Fruit fly (Drosophila melanogaster) whole organism, embryonic: ENCODE results near the gene CG14352.

Source experiments
- Atf3 ChIP-seq: fragments of 200-800 bp; sonication (Bioruptor generic); optimal IDR thresholded peaks from 3 replicates; lab custom pipeline; 2016; ENCODE audit warnings: missing biosample characterization, missing genetic modification characterization
- Atf6 ChIP-seq: fragments of 200-800 bp; sonication (Bioruptor generic); IDR thresholded peaks from 2 replicates; pipeline ENCODE4 v1.3.6; 2022; ENCODE audit warnings: missing biosample characterization, missing genetic modification characterization
- B-H1 ChIP-seq: fragments of 200-800 bp; sonication (Bioruptor generic); IDR thresholded peaks from 3 replicates; pipeline ENCODE4 v1.3.6; 2022; ENCODE audit warnings: missing biosample characterization, missing genetic modification characterization
- BEAF-32 ChIP-seq: fragments of 200-800 bp; sonication (Bioruptor generic); optimal IDR thresholded peaks from 3 replicates; lab custom pipeline; 2017; ENCODE audit warnings: missing biosample characterization, missing genetic modification characterization, mild to moderate bottlenecking, moderate library complexity, missing genetic modification reagents
- Bgb ChIP-seq: fragments of 200-800 bp; sonication (Bioruptor generic); IDR thresholded peaks from 2 replicates; pipeline ENCODE4 v1.3.6; 2022; ENCODE audit warnings: missing biosample characterization, missing genetic modification characterization; ENCODE audit not compliant: partially characterized antibody
- CG10431 ChIP-seq: fragments of 200-800 bp; sonication (Bioruptor generic); optimal IDR thresholded peaks from 3 replicates; lab custom pipeline; 2018; ENCODE audit warnings: missing biosample characterization, mild to moderate bottlenecking, missing genetic modification characterization
- CG10654 ChIP-seq: fragments of 200-800 bp; sonication (Bioruptor generic); optimal IDR thresholded peaks from 2 replicates; lab custom pipeline; 2016; ENCODE audit warnings: missing biosample characterization, missing genetic modification characterization
- CG11456 ChIP-seq: fragments of 200-800 bp; sonication (Bioruptor generic); IDR thresholded peaks from 3 replicates; pipeline ENCODE4 v1.3.6; 2022; ENCODE audit warnings: missing biosample characterization, missing genetic modification characterization
- CG12769 ChIP-seq: fragments of 200-800 bp; sonication (Bioruptor generic); optimal IDR thresholded peaks from 2 replicates; lab custom pipeline; 2019; ENCODE audit warnings: missing biosample characterization, mild to moderate bottlenecking, missing genetic modification characterization, moderate library complexity
- CG13296 ChIP-seq: fragments of 200-800 bp; sonication (Bioruptor generic); optimal IDR thresholded peaks from 3 replicates; lab custom pipeline; 2018; ENCODE audit warnings: missing biosample characterization, mild to moderate bottlenecking, missing genetic modification characterization
- CG13424 ChIP-seq: fragments of 200-800 bp; sonication (Bioruptor generic); optimal IDR thresholded peaks from 2 replicates; lab custom pipeline; 2019; ENCODE audit warnings: missing biosample characterization, mild to moderate bottlenecking, missing genetic modification characterization, moderate library complexity
- CG1602 ChIP-seq: fragments of 200-800 bp; sonication (Bioruptor generic); optimal IDR thresholded peaks from 3 replicates; lab custom pipeline; 2016; ENCODE audit warnings: missing biosample characterization, missing genetic modification characterization
- CG17186 ChIP-seq: fragments of 200-800 bp; sonication (Bioruptor generic); optimal IDR thresholded peaks from 3 replicates; lab custom pipeline; 2017; ENCODE audit warnings: missing biosample characterization, missing genetic modification reagents, missing genetic modification characterization
- CG17802 ChIP-seq: fragments of 200-800 bp; sonication (Bioruptor generic); optimal IDR thresholded peaks from 2 replicates; lab custom pipeline; 2018; ENCODE audit warnings: missing biosample characterization, mild to moderate bottlenecking, missing genetic modification characterization, moderate library complexity
- CG2712 ChIP-seq: fragments of 200-800 bp; optimal IDR thresholded peaks from 3 replicates; lab custom pipeline; 2019; ENCODE audit warnings: missing biosample characterization, mild to moderate bottlenecking, missing genetic modification characterization, moderate library complexity
- CG2889 ChIP-seq: fragments of 200-800 bp; sonication (Bioruptor generic); IDR thresholded peaks from 3 replicates; pipeline ENCODE4 v1.3.6; 2022; ENCODE audit warnings: missing biosample characterization, missing genetic modification characterization
- CG31224 ChIP-seq: fragments of 200-800 bp; sonication (Bioruptor generic); IDR thresholded peaks from 2 replicates; pipeline ENCODE4 v1.3.6; 2022; ENCODE audit warnings: missing biosample characterization, missing genetic modification characterization
- CG3847 ChIP-seq: fragments of 200-800 bp; sonication (Bioruptor generic); IDR thresholded peaks from 2 replicates; pipeline ENCODE4 v1.3.6; 2022; ENCODE audit warnings: missing biosample characterization, missing genetic modification characterization
- CG4617 ChIP-seq: fragments of 200-800 bp; sonication (Bioruptor generic); optimal IDR thresholded peaks from 3 replicates; lab custom pipeline; 2016; ENCODE audit warnings: missing biosample characterization, missing genetic modification characterization, borderline replicate concordance
- CG4730 ChIP-seq: fragments of 200-800 bp; sonication (Bioruptor generic); IDR thresholded peaks from 2 replicates; pipeline ENCODE4 v1.3.6; 2022; ENCODE audit warnings: missing biosample characterization, missing genetic modification characterization
- CG5245 ChIP-seq: fragments of 200-800 bp; sonication (Bioruptor generic); optimal IDR thresholded peaks from 3 replicates; lab custom pipeline; 2016; ENCODE audit warnings: missing biosample characterization, missing genetic modification characterization
- CG6175 ChIP-seq: fragments of 200-800 bp; sonication (Bioruptor generic); IDR thresholded peaks from 3 replicates; pipeline ENCODE4 v1.3.6; 2022; ENCODE audit warnings: missing biosample characterization, missing genetic modification characterization
- CG6654 ChIP-seq: fragments of 200-800 bp; sonication (Bioruptor generic); optimal IDR thresholded peaks from 2 replicates; lab custom pipeline; 2017; ENCODE audit warnings: missing biosample characterization, mild to moderate bottlenecking, missing genetic modification characterization
- CG6854 ChIP-seq: fragments of 200-800 bp; sonication (Bioruptor generic); optimal IDR thresholded peaks from 3 replicates; lab custom pipeline; 2017; ENCODE audit warnings: missing biosample characterization, mild to moderate bottlenecking, missing genetic modification characterization
- CG7745 ChIP-seq: fragments of 200-800 bp; sonication (Bioruptor generic); optimal IDR thresholded peaks from 2 replicates; lab custom pipeline; 2018; ENCODE audit warnings: missing biosample characterization, mild to moderate bottlenecking, missing genetic modification characterization, moderate library complexity
- CG9437 ChIP-seq: fragments of 200-800 bp; sonication (Bioruptor generic); optimal IDR thresholded peaks from 2 replicates; lab custom pipeline; 2018; ENCODE audit warnings: missing biosample characterization, mild to moderate bottlenecking, missing genetic modification characterization
- CG9817 ChIP-seq: fragments of 200-800 bp; sonication (Bioruptor generic); optimal IDR thresholded peaks from 2 replicates; lab custom pipeline; 2018; ENCODE audit warnings: missing biosample characterization, mild to moderate bottlenecking, missing genetic modification characterization, moderate library complexity
- CoRest ChIP-seq: fragments of 200-800 bp; sonication (Bioruptor generic); optimal IDR thresholded peaks from 3 replicates; lab custom pipeline; 2018; ENCODE audit warnings: missing biosample characterization, mild to moderate bottlenecking, missing genetic modification characterization, moderate library complexity
- Dek ChIP-seq: fragments of 200-800 bp; sonication (Bioruptor generic); optimal IDR thresholded peaks from 3 replicates; lab custom pipeline; 2019; ENCODE audit warnings: missing biosample characterization, mild to moderate bottlenecking, missing genetic modification characterization, moderate library complexity
- Hand ChIP-seq: fragments of 200-800 bp; sonication (Bioruptor generic); optimal IDR thresholded peaks from 2 replicates; lab custom pipeline; 2017; ENCODE audit warnings: mild to moderate bottlenecking, missing biosample characterization, missing genetic modification reagents, missing genetic modification characterization
- Hr51 ChIP-seq, 2 experiments: fragments of 200-800 bp; sonication (Bioruptor generic); optimal IDR thresholded peaks; 2 replicates in 1 of 2; 3 replicates in 1 of 2; lab custom pipeline; 2016 to 2018; ENCODE audit warnings: missing biosample characterization in 2 of 2, missing genetic modification characterization in 2 of 2, mild to moderate bottlenecking in 1 of 2, moderate library complexity in 1 of 2
- MBD-R2 ChIP-seq: fragments of 200-800 bp; sonication (Bioruptor generic); IDR thresholded peaks from 2 replicates; pipeline ENCODE4 v1.3.6; 2022; ENCODE audit warnings: missing biosample characterization, missing genetic modification characterization
- ab ChIP-seq: fragments of 200-800 bp; sonication (Bioruptor generic); optimal IDR thresholded peaks from 2 replicates; lab custom pipeline; 2016; ENCODE audit warnings: missing biosample characterization, missing genetic modification characterization
- chif ChIP-seq, 2 experiments: fragments of 200-800 bp; sonication (Bioruptor generic); optimal IDR thresholded peaks; 3 replicates each; lab custom pipeline; 2016; ENCODE audit warnings: missing biosample characterization in 2 of 2, missing genetic modification characterization in 2 of 2
- croc ChIP-seq: fragments of 200-800 bp; sonication (Bioruptor generic); conservative IDR thresholded peaks from 3 replicates; pipeline ENCODE4 v1.3.6; 2022; ENCODE audit warnings: missing biosample characterization, missing genetic modification characterization
- dimm ChIP-seq: fragments of 200-800 bp; sonication (Bioruptor generic); IDR thresholded peaks from 2 replicates; pipeline ENCODE4 v1.3.6; 2022; ENCODE audit warnings: missing biosample characterization, missing genetic modification characterization
- dpn ChIP-seq, 2 experiments: fragments of 200-800 bp; sonication (Bioruptor generic); optimal IDR thresholded peaks; 3 replicates each; lab custom pipeline; 2016; ENCODE audit warnings: missing biosample characterization in 2 of 2, missing genetic modification characterization in 2 of 2
- ems ChIP-seq: fragments of 200-800 bp; sonication (Bioruptor generic); optimal IDR thresholded peaks from 3 replicates; lab custom pipeline; 2016; ENCODE audit warnings: missing biosample characterization, missing genetic modification characterization
- ftz-f1 ChIP-seq: fragments of 200-800 bp; sonication (Bioruptor generic); optimal IDR thresholded peaks from 2 replicates; lab custom pipeline; 2016; ENCODE audit warnings: missing biosample characterization, missing genetic modification characterization
- grau ChIP-seq: fragments of 200-800 bp; optimal IDR thresholded peaks from 3 replicates; lab custom pipeline; 2019; ENCODE audit warnings: missing biosample characterization, mild to moderate bottlenecking, missing genetic modification characterization, moderate library complexity
- pfk ChIP-seq: fragments of 200-800 bp; sonication (Bioruptor generic); optimal IDR thresholded peaks from 2 replicates; lab custom pipeline; 2018; ENCODE audit warnings: missing biosample characterization, mild to moderate bottlenecking, missing genetic modification characterization, moderate library complexity
- pum ChIP-seq: fragments of 200-800 bp; sonication (Bioruptor generic); optimal IDR thresholded peaks from 2 replicates; lab custom pipeline; 2016; ENCODE audit warnings: missing biosample characterization, missing genetic modification characterization
- ro ChIP-seq: fragments of 200-800 bp; sonication (Bioruptor generic); IDR thresholded peaks from 2 replicates; pipeline ENCODE4 v1.3.6; 2022; ENCODE audit warnings: missing biosample characterization, missing genetic modification characterization
- scrt ChIP-seq: fragments of 200-800 bp; sonication (Bioruptor generic); optimal IDR thresholded peaks from 2 replicates; lab custom pipeline; 2018; ENCODE audit warnings: missing biosample characterization, mild to moderate bottlenecking, missing genetic modification characterization, moderate library complexity
- shn ChIP-seq: fragments of 200-800 bp; sonication (Bioruptor generic); optimal IDR thresholded peaks from 3 replicates; lab custom pipeline; 2016; ENCODE audit warnings: missing biosample characterization, missing genetic modification characterization
- so ChIP-seq: fragments of 200-800 bp; sonication (Bioruptor generic); IDR thresholded peaks from 3 replicates; pipeline ENCODE4 v1.3.6; 2022; ENCODE audit warnings: missing biosample characterization, missing genetic modification characterization
- tgo ChIP-seq: fragments of 200-800 bp; sonication (Bioruptor generic); IDR thresholded peaks from 3 replicates; pipeline ENCODE4 v1.3.6; 2022; ENCODE audit warnings: missing biosample characterization, missing genetic modification characterization
- tll ChIP-seq, 2 experiments: fragments of 200-800 bp in 1 of 2; fragments of >200 bp in 1 of 2; sonication (Bioruptor generic) in 1 of 2; optimal IDR thresholded peaks; 2 replicates each; lab custom pipeline; 2017 to 2019; ENCODE audit warnings: missing biosample characterization in 2 of 2, missing genetic modification characterization in 2 of 2, mild to moderate bottlenecking in 1 of 2, moderate library complexity in 1 of 2
- ttk ChIP-seq: fragments of 200-800 bp; sonication (Bioruptor generic); IDR thresholded peaks from 2 replicates; pipeline ENCODE4 v2.1.2; 2022; ENCODE audit warnings: missing biosample characterization, missing genetic modification characterization
- z ChIP-seq: fragments of 200-800 bp; sonication (Bioruptor generic); IDR thresholded peaks from 3 replicates; pipeline ENCODE4 v1.3.6; 2022; ENCODE audit warnings: missing biosample characterization, missing genetic modification characterization

Gene CG14352

dm6 chr2L:1632730-1633172 is 21.5 kb downstream of the CG14352 start (continued):
- TF ChIP-seq Atf3 (GFP tag; lab: Kevin White, UChicago) (peak; percentile 82), Bgb (GFP tag; lab: Robert Waterston, UW) (no peak), ftz-f1 (GFP tag; lab: Kevin White, UChicago) (peak; percentile 88), CG4617 (GFP tag; lab: Kevin White, UChicago) (peak; percentile 93), CoRest (tag; lab: Kevin White, UChicago) (peak; percentile 97), CG4730 (GFP tag; lab: Robert Waterston, UW) (peak; percentile 97), CG6175 (peak; percentile 97), Dek (tag; lab: Kevin White, UChicago) (peak; percentile 95), CG31224 (peak; percentile 92), CG3847 (GFP tag; lab: Robert Waterston, UW) (peak; percentile 97), croc (GFP tag; lab: Robert Waterston, UW) (peak; percentile 83), CG9817 (tag; lab: Kevin White, UChicago) (peak; percentile 96), tll (GFP tag; optimal IDR thresholded peaks at IDR 0.05; lab: Kevin White, UChicago) (no peak), CG12769 (peak; percentile 97), CG17186 (no peak), CG6854 (GFP tag; lab: Kevin White, UChicago) (peak; percentile 95), ttk (GFP tag; lab: Robert Waterston, UW) (peak; percentile 97), CG17802 (peak; percentile 50), CG10654 (peak; percentile 91), scrt (GFP tag; lab: Kevin White, UChicago) (peak; percentile 71), CG7745 (tag; lab: Kevin White, UChicago) (no peak), ro (GFP tag; lab: Robert Waterston, UW) (peak; percentile 91), grau (tag; lab: Kevin White, UChicago) (peak; percentile 99), so (GFP tag; lab: Robert Waterston, UW) (peak; percentile 99), CG13424 (peak; percentile 97), CG6654 (GFP tag; lab: Kevin White, UChicago) (peak; percentile 27), Hr51 (GFP tag; optimal IDR thresholded peaks at IDR 0.05; lab: Kevin White, UChicago) (peak; percentile 93 to 98), MBD-R2 (GFP tag; lab: Robert Waterston, UW) (peak; percentile 98), CG11456 (GFP tag; lab: Robert Waterston, UW) (peak; percentile 99), CG2889 (GFP tag; lab: Robert Waterston, UW) (peak; percentile 96), B-H1 (GFP tag; lab: Robert Waterston, UW) (peak; percentile 98), ems (GFP tag; lab: Kevin White, UChicago) (peak; percentile 97), dpn (GFP tag; optimal IDR thresholded peaks at IDR 0.05; lab: Kevin White, UChicago) (peak; percentile 98), z (0 out of 3 replicates have a peak, but pooled peaks have one; percentile 56), pum (peak; percentile 92), CG10431 (GFP tag; lab: Kevin White, UChicago) (no peak), chif (GFP tag; optimal IDR thresholded peaks at IDR 0.05; lab: Kevin White, UChicago) (peak; percentile 78 to 86), BEAF-32 (GFP tag; lab: Kevin White, UChicago) (peak; percentile 11), ab (GFP tag; lab: Kevin White, UChicago) (peak; percentile 89), CG2712 (tag; lab: Kevin White, UChicago) (peak; percentile 75), dimm (GFP tag; lab: Robert Waterston, UW) (peak; percentile 96), shn (GFP tag; lab: Kevin White, UChicago) (peak; percentile 76), CG1602 (GFP tag; lab: Kevin White, UChicago) (peak; percentile 80), CG9437 (peak; percentile 78), Hand (peak; percentile 81), CG5245 (GFP tag; lab: Kevin White, UChicago) (peak; percentile 95), pfk (GFP tag; lab: Kevin White, UChicago) (no peak), CG13296 (peak; percentile 96), tgo (peak; percentile 99), Atf6 (GFP tag; lab: Robert Waterston, UW) (peak; percentile 99)
